Fruit fly (Drosophila melanogaster) whole organism, embryonic: ENCODE measurements around the gene CG5506.

Experiments used
- Abd-B ChIP-seq: fragments of 200-800 bp; sonication (Bioruptor generic); optimal IDR thresholded peaks from 2 replicates; lab custom pipeline; 2018; ENCODE audit warnings: missing biosample characterization, mild to moderate bottlenecking, missing genetic modification characterization, moderate library complexity
- Antp ChIP-seq: fragments of 200-800 bp; sonication (Bioruptor generic); optimal IDR thresholded peaks from 3 replicates; lab custom pipeline; 2016; ENCODE audit warnings: missing biosample characterization, missing genetic modification characterization
- CG10959 ChIP-seq: fragments of 200-800 bp; sonication (Bioruptor generic); IDR thresholded peaks from 2 replicates; pipeline ENCODE4 v1.3.6; 2022; ENCODE audit warnings: missing biosample characterization, missing genetic modification characterization
- CG11504 ChIP-seq: fragments of 200-800 bp; sonication (Bioruptor generic); optimal IDR thresholded peaks from 3 replicates; lab custom pipeline; 2019; ENCODE audit warnings: missing biosample characterization, mild to moderate bottlenecking, missing genetic modification characterization, moderate library complexity
- CG14441 ChIP-seq: fragments of 200-800 bp; sonication (Bioruptor generic); IDR thresholded peaks from 2 replicates; pipeline ENCODE4 v1.3.6; 2022; ENCODE audit warnings: missing biosample characterization, missing genetic modification characterization
- CG14667 ChIP-seq: fragments of 200-800 bp; sonication (Bioruptor generic); IDR thresholded peaks from 2 replicates; pipeline ENCODE4 v1.3.6; 2022; ENCODE audit warnings: missing biosample characterization, missing genetic modification characterization
- CG17568 ChIP-seq: fragments of 200-800 bp; sonication (Bioruptor generic); optimal IDR thresholded peaks from 2 replicates; lab custom pipeline; 2018; ENCODE audit warnings: missing biosample characterization, mild to moderate bottlenecking, missing genetic modification characterization, moderate library complexity
- CG31441 ChIP-seq: fragments of 200-800 bp; sonication (Bioruptor generic); IDR thresholded peaks from 2 replicates; pipeline ENCODE4 v1.3.6; 2022; ENCODE audit warnings: missing biosample characterization, missing genetic modification characterization
- CG3407 ChIP-seq: fragments of 200-800 bp; sonication (Bioruptor generic); optimal IDR thresholded peaks from 2 replicates; lab custom pipeline; 2018; ENCODE audit warnings: missing biosample characterization, mild to moderate bottlenecking, missing genetic modification characterization
- CG34422 ChIP-seq: fragments of 200-800 bp; sonication (Bioruptor generic); IDR thresholded peaks from 3 replicates; pipeline ENCODE4 v1.3.6; 2022; ENCODE audit warnings: missing biosample characterization, missing genetic modification characterization
- CG3995 ChIP-seq: fragments of 200-800 bp; sonication (Bioruptor generic); optimal IDR thresholded peaks from 3 replicates; lab custom pipeline; 2016; ENCODE audit warnings: missing biosample characterization, missing genetic modification characterization
- CG6272 ChIP-seq: fragments of 200-800 bp; sonication (Bioruptor generic); IDR thresholded peaks from 2 replicates; pipeline ENCODE4 v1.3.6; 2022; ENCODE audit warnings: missing biosample characterization, missing genetic modification characterization
- CG8089 ChIP-seq: fragments of 200-800 bp; sonication (Bioruptor generic); optimal IDR thresholded peaks from 3 replicates; lab custom pipeline; 2016; ENCODE audit warnings: missing biosample characterization, missing genetic modification characterization
- CG8388 ChIP-seq: fragments of 200-800 bp; sonication (Bioruptor generic); optimal IDR thresholded peaks from 2 replicates; lab custom pipeline; 2019; ENCODE audit warnings: missing biosample characterization, mild to moderate bottlenecking, missing genetic modification characterization, moderate library complexity
- CG8924 ChIP-seq: fragments of 200-800 bp; optimal IDR thresholded peaks from 3 replicates; lab custom pipeline; 2019; ENCODE audit warnings: missing biosample characterization, mild to moderate bottlenecking, missing genetic modification characterization, moderate library complexity
- CG9437 ChIP-seq: fragments of 200-800 bp; sonication (Bioruptor generic); optimal IDR thresholded peaks from 2 replicates; lab custom pipeline; 2018; ENCODE audit warnings: missing biosample characterization, mild to moderate bottlenecking, missing genetic modification characterization
- CG9932 ChIP-seq: fragments of 200-800 bp; sonication (Bioruptor generic); IDR thresholded peaks from 2 replicates; pipeline ENCODE4 v1.3.6; 2022; ENCODE audit warnings: missing biosample characterization, missing genetic modification characterization
- Dad ChIP-seq: fragments of 200-800 bp; sonication (Bioruptor generic); optimal IDR thresholded peaks from 3 replicates; lab custom pipeline; 2016; ENCODE audit warnings: missing biosample characterization, missing genetic modification characterization
- Dfd ChIP-seq, 2 experiments: fragments of >200 bp; optimal IDR thresholded peaks; 2 replicates each; lab custom pipeline; 2017; ENCODE audit warnings: missing biosample characterization in 2 of 2, missing genetic modification characterization in 2 of 2
- Fer1 ChIP-seq: fragments of 200-800 bp; sonication (Bioruptor generic); optimal IDR thresholded peaks from 2 replicates; lab custom pipeline; 2017; ENCODE audit warnings: missing biosample characterization, mild to moderate bottlenecking, missing genetic modification characterization
- HHEX ChIP-seq: fragments of 200-800 bp; sonication (Bioruptor generic); optimal IDR thresholded peaks from 3 replicates; lab custom pipeline; 2017; ENCODE audit warnings: missing biosample characterization, mild to moderate bottlenecking, missing genetic modification characterization, missing genetic modification reagents
- HmgZ ChIP-seq: fragments of 200-800 bp; sonication (Bioruptor generic); optimal IDR thresholded peaks from 2 replicates; lab custom pipeline; 2018; ENCODE audit warnings: missing biosample characterization, mild to moderate bottlenecking, missing genetic modification characterization
- Hr39 ChIP-seq: fragments of >200 bp; optimal IDR thresholded peaks from 2 replicates; lab custom pipeline; 2017
- Hr51 ChIP-seq, 2 experiments: fragments of 200-800 bp; sonication (Bioruptor generic); optimal IDR thresholded peaks; 2 replicates in 1 of 2; 3 replicates in 1 of 2; lab custom pipeline; 2016 to 2018; ENCODE audit warnings: missing biosample characterization in 2 of 2, missing genetic modification characterization in 2 of 2, mild to moderate bottlenecking in 1 of 2, moderate library complexity in 1 of 2
- Hsf ChIP-seq: fragments of 200-800 bp; sonication (Bioruptor generic); optimal IDR thresholded peaks from 3 replicates; lab custom pipeline; 2016; ENCODE audit warnings: missing biosample characterization, missing genetic modification characterization
- NFAT ChIP-seq: fragments of 200-800 bp; sonication (Bioruptor generic); IDR thresholded peaks from 2 replicates; pipeline ENCODE4 v1.3.6; 2022; ENCODE audit warnings: missing biosample characterization, missing genetic modification characterization
- Oli ChIP-seq: fragments of 200-800 bp; sonication (Bioruptor generic); optimal IDR thresholded peaks from 2 replicates; lab custom pipeline; 2018; ENCODE audit warnings: missing biosample characterization, mild to moderate bottlenecking, missing genetic modification characterization, moderate library complexity
- PHDP ChIP-seq: fragments of 200-800 bp; sonication (Bioruptor generic); optimal IDR thresholded peaks from 3 replicates; lab custom pipeline; 2018; ENCODE audit warnings: missing biosample characterization, mild to moderate bottlenecking, missing genetic modification characterization, moderate library complexity
- Sry-δ ChIP-seq: fragments of 200-800 bp; sonication (Bioruptor generic); optimal IDR thresholded peaks from 2 replicates; lab custom pipeline; 2016; ENCODE audit warnings: missing biosample characterization, missing genetic modification characterization
- Vsx1 ChIP-seq: fragments of 200-800 bp; sonication (Bioruptor generic); optimal IDR thresholded peaks from 2 replicates; lab custom pipeline; 2017; ENCODE audit warnings: missing biosample characterization, mild to moderate bottlenecking, missing genetic modification characterization, missing genetic modification reagents
- amos ChIP-seq: fragments of 200-800 bp; sonication (Bioruptor generic); IDR thresholded peaks from 2 replicates; pipeline ENCODE4 v1.3.6; 2022; ENCODE audit warnings: missing biosample characterization, missing genetic modification characterization; ENCODE audit not compliant: partially characterized antibody
- ash1 ChIP-seq: fragments of 200-800 bp; sonication (Bioruptor generic); optimal IDR thresholded peaks from 2 replicates; lab custom pipeline; 2018; ENCODE audit warnings: missing biosample characterization, mild to moderate bottlenecking, missing genetic modification characterization
- ato ChIP-seq: fragments of 200-800 bp; sonication (Bioruptor generic); IDR thresholded peaks from 2 replicates; pipeline ENCODE4 v1.3.6; 2022; ENCODE audit warnings: missing biosample characterization, missing genetic modification characterization; ENCODE audit not compliant: partially characterized antibody
- bab2 ChIP-seq: fragments of 200-800 bp; sonication (Bioruptor generic); optimal IDR thresholded peaks from 2 replicates; lab custom pipeline; 2016; ENCODE audit warnings: missing biosample characterization, missing genetic modification characterization
- bcd ChIP-seq: fragments of 200-800 bp; sonication (Bioruptor generic); optimal IDR thresholded peaks from 2 replicates; lab custom pipeline; 2017; ENCODE audit warnings: missing biosample characterization, mild to moderate bottlenecking, missing genetic modification characterization
- br ChIP-seq: fragments of >200 bp; optimal IDR thresholded peaks from 2 replicates; lab custom pipeline; 2017
- dati ChIP-seq: fragments of 200-800 bp; sonication (Bioruptor generic); IDR thresholded peaks from 2 replicates; pipeline ENCODE4 v1.3.6; 2022; ENCODE audit warnings: missing biosample characterization, missing genetic modification characterization
- dm ChIP-seq: fragments of 200-800 bp; sonication (Bioruptor generic); optimal IDR thresholded peaks from 3 replicates; lab custom pipeline; 2016; ENCODE audit warnings: missing biosample characterization, missing genetic modification characterization
- ems ChIP-seq: fragments of 200-800 bp; sonication (Bioruptor generic); optimal IDR thresholded peaks from 3 replicates; lab custom pipeline; 2016; ENCODE audit warnings: missing biosample characterization, missing genetic modification characterization
- eyg ChIP-seq: fragments of 200-800 bp; sonication (Bioruptor generic); optimal IDR thresholded peaks from 3 replicates; lab custom pipeline; 2016; ENCODE audit warnings: missing biosample characterization, missing genetic modification characterization
- jigr1 ChIP-seq: fragments of 200-800 bp; sonication (Bioruptor generic); IDR thresholded peaks from 3 replicates; pipeline ENCODE4 v1.3.6; 2022; ENCODE audit warnings: missing biosample characterization, missing genetic modification characterization
- mam ChIP-seq: fragments of 200-800 bp; sonication (Bioruptor generic); optimal IDR thresholded peaks from 3 replicates; lab custom pipeline; 2016; ENCODE audit warnings: missing biosample characterization, missing genetic modification characterization
- mld ChIP-seq: fragments of 200-800 bp; sonication (Bioruptor generic); IDR thresholded peaks from 3 replicates; pipeline ENCODE4 v1.3.6; 2022; ENCODE audit warnings: missing biosample characterization, missing genetic modification characterization; ENCODE audit not compliant: partially characterized antibody
- p53 ChIP-seq: fragments of 200-800 bp; sonication (Bioruptor generic); optimal IDR thresholded peaks from 2 replicates; lab custom pipeline; 2016; ENCODE audit warnings: missing biosample characterization, missing genetic modification characterization
- psq ChIP-seq: fragments of 200-800 bp; sonication (Bioruptor generic); optimal IDR thresholded peaks from 2 replicates; lab custom pipeline; 2017; ENCODE audit warnings: missing biosample characterization, missing genetic modification characterization
- pzg ChIP-seq: fragments of 200-800 bp; sonication (Bioruptor generic); optimal IDR thresholded peaks from 3 replicates; lab custom pipeline; 2018; ENCODE audit warnings: missing biosample characterization, mild to moderate bottlenecking, missing genetic modification characterization, moderate library complexity
- run ChIP-seq: fragments of 200-800 bp; sonication (Bioruptor generic); optimal IDR thresholded peaks from 3 replicates; lab custom pipeline; 2018; ENCODE audit warnings: missing biosample characterization, mild to moderate bottlenecking, missing genetic modification characterization
- sr ChIP-seq: fragments of 200-800 bp; sonication (Bioruptor generic); IDR thresholded peaks from 3 replicates; pipeline ENCODE4 v1.3.6; 2022; ENCODE audit warnings: missing biosample characterization, missing genetic modification characterization
- tna ChIP-seq: fragments of 200-800 bp; sonication (Bioruptor generic); IDR thresholded peaks from 2 replicates; pipeline ENCODE4 v1.3.6; 2022; ENCODE audit warnings: missing biosample characterization, missing genetic modification characterization; ENCODE audit not compliant: partially characterized antibody
- trh ChIP-seq: fragments of 200-800 bp; sonication (Bioruptor generic); optimal IDR thresholded peaks from 2 replicates; lab custom pipeline; 2016; ENCODE audit warnings: missing biosample characterization, missing genetic modification characterization

The CG5506 gene

DNA sequence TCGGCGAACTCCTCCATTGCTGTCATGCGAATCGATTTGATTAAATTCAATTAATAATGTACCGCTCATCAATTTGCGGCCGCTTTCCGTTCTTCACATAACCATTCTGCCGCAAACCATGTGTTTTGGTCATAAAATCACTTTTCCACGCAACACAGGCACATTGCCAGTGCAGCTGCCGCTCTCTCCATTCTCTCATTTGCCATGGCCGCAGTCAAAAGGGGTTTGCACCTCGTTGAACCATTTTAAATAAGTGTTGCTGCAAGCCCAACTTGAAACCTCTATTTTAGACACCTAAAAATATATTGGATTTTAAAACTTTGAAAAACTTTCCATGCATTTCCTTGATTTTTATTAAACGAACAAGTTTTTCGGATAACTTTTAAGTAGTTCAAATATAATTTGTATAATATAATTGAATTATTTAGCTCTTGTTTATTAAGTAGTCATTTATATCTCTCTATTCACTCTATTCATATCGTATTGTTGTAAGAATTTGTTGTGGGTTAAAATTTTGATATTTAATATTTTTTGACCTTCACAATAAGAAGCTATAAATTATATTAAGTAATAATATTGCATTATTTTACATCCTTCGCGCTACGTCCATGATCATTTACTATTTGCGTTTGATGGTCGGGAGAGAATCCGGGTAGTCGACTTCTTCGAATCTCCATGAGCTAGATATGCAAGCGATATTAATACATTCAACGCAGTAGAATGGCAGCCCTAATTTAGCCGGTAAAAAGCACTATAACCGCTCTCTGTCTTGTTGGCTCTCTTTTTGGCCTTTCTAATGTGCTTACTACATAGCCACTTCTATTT lies 27.3 kb downstream of the CG5506 start, which contains the start of gene CG5535 (continued):
- TF ChIP-seq HHEX (GFP tag; lab: Kevin White, UChicago) (peak; percentile 66), CG14667 (peak; percentile 49), CG3407 (GFP tag; lab: Kevin White, UChicago) (peak; percentile 40), ems (GFP tag; lab: Kevin White, UChicago) (peak; percentile 11), PHDP (tag; lab: Kevin White, UChicago) (peak; percentile 74), CG11504 (tag; lab: Kevin White, UChicago) (peak; percentile 90), CG17568 (GFP tag; lab: Kevin White, UChicago) (no peak), CG9932 (peak; percentile 64), psq (peak; percentile 36), Hsf (GFP tag; lab: Kevin White, UChicago) (peak; percentile 56), NFAT (peak; percentile 74), jigr1 (GFP tag; lab: Robert Waterston, UW) (no peak), eyg (GFP tag; lab: Kevin White, UChicago) (no peak), CG9437 (peak; percentile 93), Dfd (GFP tag; optimal IDR thresholded peaks at IDR 0.05; lab: Kevin White, UChicago) (no peak), bcd (GFP tag; lab: Kevin White, UChicago) (peak; percentile 88), CG34422 (GFP tag; lab: Robert Waterston, UW) (peak; percentile 62), Abd-B (GFP tag; lab: Kevin White, UChicago) (peak; percentile 75), bab2 (GFP tag; lab: Kevin White, UChicago) (peak; percentile 41), run (tag; lab: Kevin White, UChicago) (peak; percentile 58), CG14441 (GFP tag; lab: Robert Waterston, UW) (peak; percentile 76), trh (GFP tag; lab: Kevin White, UChicago) (peak; percentile 49), Hr51 (GFP tag; optimal IDR thresholded peaks at IDR 0.05; lab: Kevin White, UChicago) (peak in 1 of 2 experiments; percentile 82), CG31441 (GFP tag; lab: Robert Waterston, UW) (peak; percentile 89), Fer1 (GFP tag; lab: Kevin White, UChicago) (peak; percentile 48), Sry-δ (peak; percentile 2), Hr39 (lab: Kevin White, UChicago) (no peak), amos (GFP tag; lab: Robert Waterston, UW) (no peak), CG3995 (GFP tag; lab: Kevin White, UChicago) (no peak), mam (GFP tag; lab: Kevin White, UChicago) (peak; percentile 57), Vsx1 (peak; percentile 34), tna (GFP tag; lab: Robert Waterston, UW) (no peak), br (lab: Kevin White, UChicago) (no peak), dati (GFP tag; lab: Robert Waterston, UW) (0 out of 2 replicates have a peak, but pooled peaks have one; percentile 20), CG8388 (GFP tag; lab: Kevin White, UChicago) (peak; percentile 81), ato (GFP tag; lab: Robert Waterston, UW) (no peak), CG8924 (tag; lab: Kevin White, UChicago) (peak; percentile 90), pzg (GFP tag; lab: Kevin White, UChicago) (no peak), CG10959 (peak; percentile 49; the same call in 1 of the 2 replicates), p53 (GFP tag; lab: Kevin White, UChicago) (no peak), CG8089 (GFP tag; lab: Kevin White, UChicago) (no peak), Oli (tag; lab: Kevin White, UChicago) (peak; percentile 89), Antp (GFP tag; lab: Kevin White, UChicago) (peak; percentile 73), mld (GFP tag; lab: Robert Waterston, UW) (no peak), CG6272 (GFP tag; lab: Robert Waterston, UW) (peak; percentile 55), sr (GFP tag; lab: Robert Waterston, UW) (no peak), HmgZ (tag; lab: Kevin White, UChicago) (peak; percentile 44), ash1 (GFP tag; lab: Kevin White, UChicago) (no peak), dm (peak; percentile 38), Dad (GFP tag; lab: Kevin White, UChicago) (no peak)
